Worm (Caenorhabditis elegans): ENCODE results near the gene spcs-2.

ce11 chrIII:12880704-12881103 lies 5.9 kb downstream of the spcs-2 start:
- TF ChIP-seq unc-130 (GFP tag; optimal IDR thresholded peaks at IDR 0.05) (no peak), Y53G8AR.9 (GFP tag; conservative IDR thresholded peaks at IDR 0.05) (no peak), ztf-18 (tag; optimal IDR thresholded peaks at IDR 0.05) (no peak), K12H6.12 (tag; optimal IDR thresholded peaks at IDR 0.05) (no peak)
